Worm (Caenorhabditis elegans) whole organism, young adult: ENCODE results near the gene prmt-1.

Source experiments
- B0019.2 ChIP-seq: fragments of 200-800 bp; sonication (Bioruptor generic); conservative IDR thresholded peaks from 2 replicates; pipeline ENCODE4 v1.3.6; 2022; ENCODE audit warnings: missing genetic modification reagents, missing genetic modification characterization, missing compliant biosample characterization
- B0035.1 ChIP-seq: sonication (generic microtip); optimal IDR thresholded peaks from 2 replicates; lab custom pipeline; 2016; ENCODE audit warnings: missing genetic modification characterization, mild to moderate bottlenecking, missing compliant biosample characterization, missing genotype, missing genetic modification reagents
- B0336.3 ChIP-seq: fragments of 200-800 bp; sonication (Bioruptor generic); IDR thresholded peaks from 2 replicates; pipeline ENCODE4 v1.3.6; 2022; ENCODE audit warnings: missing genetic modification characterization, missing compliant biosample characterization
- D2030.7 ChIP-seq: fragments of 200-800 bp; sonication (Bioruptor generic); IDR thresholded peaks from 2 replicates; pipeline ENCODE4 v1.3.6; 2022; ENCODE audit warnings: missing genetic modification reagents, missing genetic modification characterization, missing compliant biosample characterization
- F22D6.2 ChIP-seq: sonication (generic microtip); optimal IDR thresholded peaks from 2 replicates; lab custom pipeline; 2016; ENCODE audit warnings: mild to moderate bottlenecking, missing genetic modification characterization, missing compliant biosample characterization
- F37B4.10 ChIP-seq: fragments of 200-800 bp; sonication (Bioruptor generic); IDR thresholded peaks from 2 replicates; pipeline ENCODE4 v1.3.6; 2022; ENCODE audit warnings: missing genetic modification characterization, missing compliant biosample characterization
- F39B2.1 ChIP-seq: fragments of 200-800 bp; sonication (Bioruptor generic); IDR thresholded peaks from 2 replicates; pipeline ENCODE4 v1.3.6; 2022; ENCODE audit warnings: missing genetic modification reagents, missing genetic modification characterization, missing compliant biosample characterization
- F49E8.2 ChIP-seq: sonication (generic microtip); optimal IDR thresholded peaks from 3 replicates; lab custom pipeline; 2017; ENCODE audit warnings: missing genetic modification characterization, mild to moderate bottlenecking, missing compliant biosample characterization, antibody characterized with exemption, moderate library complexity; ENCODE audit not compliant: insufficient read depth
- F57C9.4 ChIP-seq: sonication (generic microtip); optimal IDR thresholded peaks from 2 replicates; lab custom pipeline; 2017; ENCODE audit warnings: mild to moderate bottlenecking, missing genetic modification characterization, missing compliant biosample characterization
- K12H6.12 ChIP-seq: fragments of 200-800 bp; sonication (Bioruptor generic); optimal IDR thresholded peaks from 2 replicates; lab custom pipeline; 2018; ENCODE audit warnings: mild to moderate bottlenecking, missing genetic modification characterization, missing compliant biosample characterization
- Y53F4B.3 ChIP-seq: fragments of 200-800 bp; sonication (Bioruptor generic); IDR thresholded peaks from 2 replicates; pipeline ENCODE4 v1.3.6; 2022; ENCODE audit warnings: missing genetic modification reagents, missing genetic modification characterization, missing compliant biosample characterization
- ZK185.1 ChIP-seq: sonication (generic microtip); optimal IDR thresholded peaks from 2 replicates; lab custom pipeline; 2016; ENCODE audit warnings: mild to moderate bottlenecking, missing genetic modification characterization, missing compliant biosample characterization; ENCODE audit not compliant: poor library complexity, severe bottlenecking
- akir-1 ChIP-seq: fragments of 200-800 bp; sonication (Bioruptor generic); optimal IDR thresholded peaks from 2 replicates; lab custom pipeline; 2018; ENCODE audit warnings: mild to moderate bottlenecking, missing genetic modification characterization, moderate library complexity, missing compliant biosample characterization
- ama-1 ChIP-seq, 3 experiments: fragments of 150-350 bp in 1 of 3; sonication (generic microtip) in 2 of 3; optimal IDR thresholded peaks; 2 replicates each; lab custom pipeline; 2014 to 2018; ENCODE audit warnings: missing biosample characterization in 2 of 3, missing genetic modification characterization in 2 of 3, missing genetic modification reagents in 2 of 3
- cebp-1 ChIP-seq, 2 experiments: fragments of 200-800 bp in 1 of 2; sonication (Bioruptor generic) in 1 of 2; sonication (generic microtip) in 1 of 2; IDR thresholded peaks in 1 of 2; optimal IDR thresholded peaks in 1 of 2; 2 replicates each; pipeline versions ENCODE4 v1.3.6 to Lab custom; 2017 to 2022; ENCODE audit warnings: missing compliant biosample characterization in 2 of 2, missing genetic modification characterization in 2 of 2, mild to moderate bottlenecking in 1 of 2, missing genetic modification reagents in 1 of 2, moderate library complexity in 1 of 2
- ceh-27 ChIP-seq: fragments of 200-800 bp; sonication (Bioruptor generic); optimal IDR thresholded peaks from 2 replicates; lab custom pipeline; 2018; ENCODE audit warnings: mild to moderate bottlenecking, missing genetic modification characterization, moderate library complexity, missing compliant biosample characterization
- chd-7 ChIP-seq: sonication (generic microtip); optimal IDR thresholded peaks from 2 replicates; lab custom pipeline; 2016; ENCODE audit warnings: mild to moderate bottlenecking, missing genetic modification characterization, moderate library complexity, missing compliant biosample characterization
- die-1 ChIP-seq: sonication (generic microtip); optimal IDR thresholded peaks from 2 replicates; lab custom pipeline; 2016; ENCODE audit warnings: missing genotype, mild to moderate bottlenecking, missing genetic modification characterization, missing compliant biosample characterization
- dox-1 ChIP-seq: fragments of 200-800 bp; sonication (Bioruptor generic); IDR thresholded peaks from 2 replicates; pipeline ENCODE4 v1.3.6; 2022; ENCODE audit warnings: missing genetic modification reagents, missing genetic modification characterization, missing compliant biosample characterization
- efl-1 ChIP-seq: fragments of 150-350 bp; optimal IDR thresholded peaks from 2 replicates; lab custom pipeline; 2014; ENCODE audit warnings: missing biosample characterization, missing genetic modification reagents, missing genetic modification characterization
- fkh-3 ChIP-seq: sonication (generic microtip); optimal IDR thresholded peaks from 2 replicates; lab custom pipeline; 2016; ENCODE audit warnings: mild to moderate bottlenecking, missing genetic modification characterization, missing compliant biosample characterization
- him-1 ChIP-seq: sonication (generic microtip); optimal IDR thresholded peaks from 2 replicates; lab custom pipeline; 2016; ENCODE audit warnings: missing genotype, missing genetic modification reagents, missing genetic modification characterization, missing compliant biosample characterization
- hmg-20 ChIP-seq: fragments of 200-800 bp; sonication (Bioruptor generic); IDR thresholded peaks from 2 replicates; pipeline ENCODE4 v1.3.6; 2022; ENCODE audit warnings: missing genetic modification reagents, missing genetic modification characterization, missing compliant biosample characterization
- lin-26 ChIP-seq: fragments of 200-800 bp; sonication (Bioruptor generic); IDR thresholded peaks from 2 replicates; pipeline ENCODE4 v1.3.6; 2022; ENCODE audit warnings: missing genetic modification reagents, missing genetic modification characterization, missing compliant biosample characterization
- madf-8 ChIP-seq: fragments of 200-800 bp; sonication (Bioruptor generic); conservative IDR thresholded peaks from 2 replicates; pipeline ENCODE4 v1.3.6; 2022; ENCODE audit warnings: missing genetic modification reagents, missing genetic modification characterization, missing compliant biosample characterization
- mel-28 ChIP-seq: sonication (generic microtip); optimal IDR thresholded peaks from 2 replicates; lab custom pipeline; 2016; ENCODE audit warnings: borderline replicate concordance, mild to moderate bottlenecking, missing genetic modification characterization, missing compliant biosample characterization
- nhr-179 ChIP-seq: sonication (generic microtip); optimal IDR thresholded peaks from 2 replicates; lab custom pipeline; 2016; ENCODE audit warnings: mild to moderate bottlenecking, missing genetic modification characterization, missing compliant biosample characterization
- nhr-27 ChIP-seq: fragments of 200-800 bp; sonication (Bioruptor generic); optimal IDR thresholded peaks from 2 replicates; lab custom pipeline; 2018; ENCODE audit warnings: mild to moderate bottlenecking, missing genetic modification characterization, moderate library complexity, missing compliant biosample characterization
- pbrm-1 ChIP-seq: fragments of 200-800 bp; sonication (Bioruptor generic); IDR thresholded peaks from 2 replicates; pipeline ENCODE4 v1.3.6; 2022; ENCODE audit warnings: missing genetic modification reagents, missing genetic modification characterization, missing compliant biosample characterization
- pha-4 ChIP-seq: fragments of 150-350 bp; sonication (generic microtip); optimal IDR thresholded peaks from 2 replicates; lab custom pipeline; 2014; ENCODE audit warnings: missing biosample characterization, missing genetic modification reagents, missing genetic modification characterization
- rec-8 ChIP-seq, 2 experiments: sonication (generic microtip); optimal IDR thresholded peaks; 2 replicates each; lab custom pipeline; 2016; ENCODE audit warnings: mild to moderate bottlenecking in 2 of 2, missing genetic modification characterization in 2 of 2, missing genetic modification reagents in 2 of 2, missing genotype in 2 of 2, missing biosample characterization in 1 of 2, missing compliant biosample characterization in 1 of 2, moderate library complexity in 1 of 2
- tbp1 ChIP-seq: fragments of 200-800 bp; sonication (Bioruptor generic); optimal IDR thresholded peaks from 2 replicates; lab custom pipeline; 2018; ENCODE audit warnings: mild to moderate bottlenecking, missing genetic modification characterization, missing compliant biosample characterization
- unc-130 ChIP-seq: sonication (generic microtip); optimal IDR thresholded peaks from 2 replicates; lab custom pipeline; 2016; ENCODE audit warnings: missing genetic modification reagents, missing genetic modification characterization, missing compliant biosample characterization
- ztf-18 ChIP-seq: sonication (generic microtip); optimal IDR thresholded peaks from 2 replicates; lab custom pipeline; 2016; ENCODE audit warnings: missing genotype, mild to moderate bottlenecking, missing genetic modification characterization, missing compliant biosample characterization
- ztf-28 ChIP-seq: fragments of 200-800 bp; sonication (Bioruptor generic); IDR thresholded peaks from 2 replicates; pipeline ENCODE4 v1.3.6; 2022; ENCODE audit warnings: missing genetic modification reagents, missing genetic modification characterization, missing compliant biosample characterization
- ztf-6 ChIP-seq: fragments of 200-800 bp; sonication (Bioruptor generic); IDR thresholded peaks from 2 replicates; pipeline ENCODE4 v1.3.6; 2022; ENCODE audit warnings: missing genetic modification reagents, missing genetic modification characterization, missing compliant biosample characterization

Gene prmt-1

ce11 chrV:20249438-20250120 lies 19.9 kb downstream of the prmt-1 start, which contains the start of gene swsn-1 (continued):
- TF ChIP-seq ztf-28 (GFP tag; lab: Robert Waterston, UW) (no peak), F49E8.2 (tag; lab: Kevin White, UChicago) (peak; percentile 5), pbrm-1 (0 out of 2 replicates have a peak, but pooled peaks have one; percentile 15), F22D6.2 (tag; lab: Kevin White, UChicago) (no peak), lin-26 (no peak), B0336.3 (GFP tag; lab: Robert Waterston, UW) (0 out of 2 replicates have a peak, but pooled peaks have one; percentile 27), him-1 (no peak), die-1 (tag; lab: Kevin White, UChicago) (no peak), F39B2.1 (GFP tag; lab: Robert Waterston, UW) (no peak), fkh-3 (tag; lab: Kevin White, UChicago) (no peak), Y53F4B.3 (GFP tag; lab: Robert Waterston, UW) (no peak), chd-7 (tag; lab: Kevin White, UChicago) (no peak), rec-8 (tag; optimal IDR thresholded peaks at IDR 0.05; lab: Kevin White, UChicago) (no peak), ZK185.1 (tag; lab: Kevin White, UChicago) (no peak), B0019.2 (GFP tag; lab: Robert Waterston, UW) (no peak; the same call in 1 of the 2 replicates), dox-1 (GFP tag; lab: Robert Waterston, UW) (peak; percentile 57), ztf-6 (GFP tag; lab: Robert Waterston, UW) (no peak), K12H6.12 (tag; lab: Kevin White, UChicago) (no peak), ztf-18 (no peak), ama-1 (optimal IDR thresholded peaks at IDR 0.05; lab: Kevin White, UChicago) (no peak), ama-1 (GFP tag; optimal IDR thresholded peaks at IDR 0.05; lab: Kevin White, UChicago) (no peak), madf-8 (GFP tag; lab: Robert Waterston, UW) (peak; percentile 30; the same call in 1 of the 2 replicates), F37B4.10 (GFP tag; lab: Robert Waterston, UW) (no peak), F57C9.4 (tag; lab: Kevin White, UChicago) (no peak), B0035.1 (tag; lab: Kevin White, UChicago) (no peak), cebp-1 (GFP tag; IDR thresholded peaks at IDR 0.05; lab: Robert Waterston, UW) (no peak), cebp-1 (tag; optimal IDR thresholded peaks at IDR 0.05; lab: Kevin White, UChicago) (peak; percentile 51), mel-28 (tag; lab: Kevin White, UChicago) (no peak), pha-4 (tag; lab: Kevin White, UChicago) (no peak), hmg-20 (no peak), nhr-179 (tag; lab: Kevin White, UChicago) (no peak), tbp1 (no peak), ceh-27 (GFP tag; lab: Kevin White, UChicago) (no peak), akir-1 (GFP tag; lab: Kevin White, UChicago) (no peak), unc-130 (GFP tag; lab: Kevin White, UChicago) (no peak), D2030.7 (GFP tag; lab: Robert Waterston, UW) (peak; percentile 72), efl-1 (GFP tag; lab: Kevin White, UChicago) (peak; percentile 66), nhr-27 (tag; lab: Kevin White, UChicago) (no peak)
- TF ChIP-seq, all 124 proteins: peak for 17
